Fruit fly (Drosophila melanogaster) whole organism, embryonic: ENCODE results near the gene Bet1.

Source experiments
- Asciz ChIP-seq: fragments of 200-800 bp; sonication (Bioruptor generic); optimal IDR thresholded peaks from 2 replicates; lab custom pipeline; 2017; ENCODE audit warnings: missing biosample characterization, mild to moderate bottlenecking, missing genetic modification characterization, missing genetic modification reagents
- B-H2 ChIP-seq: fragments of 200-800 bp; sonication (Bioruptor generic); optimal IDR thresholded peaks from 2 replicates; lab custom pipeline; 2018; ENCODE audit warnings: missing biosample characterization, mild to moderate bottlenecking, missing genetic modification characterization
- Bdp1 ChIP-seq: fragments of 200-800 bp; sonication (Bioruptor generic); optimal IDR thresholded peaks from 3 replicates; lab custom pipeline; 2016; ENCODE audit warnings: missing biosample characterization, missing genetic modification characterization
- CG10462 ChIP-seq: fragments of 200-800 bp; sonication (Bioruptor generic); optimal IDR thresholded peaks from 2 replicates; lab custom pipeline; 2016; ENCODE audit warnings: missing biosample characterization, missing genetic modification characterization
- CG10979 ChIP-seq: fragments of 200-800 bp; sonication (Bioruptor generic); optimal IDR thresholded peaks from 2 replicates; lab custom pipeline; 2018; ENCODE audit warnings: missing biosample characterization, mild to moderate bottlenecking, missing genetic modification characterization, moderate library complexity
- CG11560 ChIP-seq: fragments of 200-800 bp; sonication (Bioruptor generic); IDR thresholded peaks from 3 replicates; pipeline ENCODE4 v1.3.6; 2022; ENCODE audit warnings: missing biosample characterization, missing genetic modification characterization
- CG12769 ChIP-seq: fragments of 200-800 bp; sonication (Bioruptor generic); optimal IDR thresholded peaks from 2 replicates; lab custom pipeline; 2019; ENCODE audit warnings: missing biosample characterization, mild to moderate bottlenecking, missing genetic modification characterization, moderate library complexity
- CG12942 ChIP-seq: fragments of 200-800 bp; sonication (Bioruptor generic); optimal IDR thresholded peaks from 3 replicates; lab custom pipeline; 2016; ENCODE audit warnings: missing biosample characterization, missing genetic modification characterization
- CG14710 ChIP-seq: fragments of 200-800 bp; sonication (Bioruptor generic); optimal IDR thresholded peaks from 3 replicates; lab custom pipeline; 2019; ENCODE audit warnings: missing biosample characterization, mild to moderate bottlenecking, missing genetic modification characterization, moderate library complexity
- CG15601 ChIP-seq: fragments of 200-800 bp; sonication (Bioruptor generic); optimal IDR thresholded peaks from 3 replicates; lab custom pipeline; 2019; ENCODE audit warnings: missing biosample characterization, mild to moderate bottlenecking, missing genetic modification characterization, moderate library complexity
- CG17612 ChIP-seq: fragments of 200-800 bp; sonication (Bioruptor generic); IDR thresholded peaks from 2 replicates; pipeline ENCODE4 v1.3.6; 2022; ENCODE audit warnings: missing biosample characterization, missing genetic modification characterization
- CG1832 ChIP-seq: fragments of 200-800 bp; sonication (Bioruptor generic); optimal IDR thresholded peaks from 2 replicates; lab custom pipeline; 2017; ENCODE audit warnings: missing biosample characterization, mild to moderate bottlenecking, missing genetic modification characterization, inconsistent platforms
- CG18764 ChIP-seq: fragments of 200-800 bp; sonication (Bioruptor generic); optimal IDR thresholded peaks from 3 replicates; lab custom pipeline; 2016; ENCODE audit warnings: missing biosample characterization, missing genetic modification characterization
- CG2129 ChIP-seq: fragments of 200-800 bp; sonication (Bioruptor generic); IDR thresholded peaks from 2 replicates; pipeline ENCODE4 v1.3.6; 2022; ENCODE audit warnings: missing biosample characterization, missing genetic modification characterization; ENCODE audit not compliant: partially characterized antibody
- CG2202 ChIP-seq: fragments of 200-800 bp; sonication (Bioruptor generic); optimal IDR thresholded peaks from 2 replicates; lab custom pipeline; 2018; ENCODE audit warnings: missing biosample characterization, mild to moderate bottlenecking, missing genetic modification characterization
- CG30431 ChIP-seq: fragments of 200-800 bp; sonication (Bioruptor generic); optimal IDR thresholded peaks from 2 replicates; lab custom pipeline; 2017; ENCODE audit warnings: missing biosample characterization, missing genetic modification characterization
- CG6791 ChIP-seq: fragments of 200-800 bp; sonication (Bioruptor generic); IDR thresholded peaks from 3 replicates; pipeline ENCODE4 v1.3.6; 2022; ENCODE audit warnings: missing biosample characterization, missing genetic modification characterization; ENCODE audit not compliant: partially characterized antibody
- CG7556 ChIP-seq: fragments of 200-800 bp; sonication (Bioruptor generic); optimal IDR thresholded peaks from 2 replicates; lab custom pipeline; 2017; ENCODE audit warnings: missing biosample characterization, mild to moderate bottlenecking, missing genetic modification characterization
- CG7987 ChIP-seq: fragments of 200-800 bp; sonication (Bioruptor generic); optimal IDR thresholded peaks from 2 replicates; lab custom pipeline; 2018; ENCODE audit warnings: missing biosample characterization, mild to moderate bottlenecking, missing genetic modification characterization, moderate library complexity
- CG8281 ChIP-seq: fragments of 200-800 bp; sonication (Bioruptor generic); optimal IDR thresholded peaks from 2 replicates; lab custom pipeline; 2018; ENCODE audit warnings: missing biosample characterization, mild to moderate bottlenecking, missing genetic modification characterization, moderate library complexity
- CG9797 ChIP-seq: fragments of 200-800 bp; sonication (Bioruptor generic); optimal IDR thresholded peaks from 3 replicates; lab custom pipeline; 2018; ENCODE audit warnings: missing biosample characterization, mild to moderate bottlenecking, missing genetic modification characterization
- Dbx ChIP-seq: fragments of 200-800 bp; sonication (Bioruptor generic); IDR thresholded peaks from 3 replicates; pipeline ENCODE4 v1.3.6; 2022; ENCODE audit warnings: missing biosample characterization, missing genetic modification characterization
- Dp ChIP-seq: fragments of 200-800 bp; sonication (Bioruptor generic); optimal IDR thresholded peaks from 2 replicates; lab custom pipeline; 2018; ENCODE audit warnings: missing biosample characterization, mild to moderate bottlenecking, missing genetic modification characterization, moderate library complexity
- Dref ChIP-seq: fragments of 200-800 bp; sonication (Bioruptor generic); IDR thresholded peaks from 2 replicates; pipeline ENCODE4 v1.3.6; 2022; ENCODE audit warnings: missing biosample characterization, missing genetic modification characterization
- ERR ChIP-seq: fragments of 200-800 bp; sonication (Bioruptor generic); optimal IDR thresholded peaks from 2 replicates; lab custom pipeline; 2016; ENCODE audit warnings: missing biosample characterization, missing genetic modification characterization
- Gsc ChIP-seq: fragments of 200-800 bp; sonication (Bioruptor generic); IDR thresholded peaks from 2 replicates; pipeline ENCODE4 v1.3.6; 2022; ENCODE audit warnings: missing biosample characterization, missing genetic modification characterization
- H2.0 ChIP-seq: fragments of 200-800 bp; sonication (Bioruptor generic); IDR thresholded peaks from 2 replicates; pipeline ENCODE4 v1.3.6; 2022; ENCODE audit warnings: missing biosample characterization, missing genetic modification characterization
- Hand ChIP-seq: fragments of 200-800 bp; sonication (Bioruptor generic); optimal IDR thresholded peaks from 2 replicates; lab custom pipeline; 2017; ENCODE audit warnings: mild to moderate bottlenecking, missing biosample characterization, missing genetic modification reagents, missing genetic modification characterization
- HmgD ChIP-seq: fragments of 200-800 bp; sonication (Bioruptor generic); optimal IDR thresholded peaks from 3 replicates; lab custom pipeline; 2016; ENCODE audit warnings: missing biosample characterization, missing genetic modification characterization
- Hmr ChIP-seq: fragments of 200-800 bp; sonication (Bioruptor generic); optimal IDR thresholded peaks from 3 replicates; lab custom pipeline; 2017; ENCODE audit warnings: mild to moderate bottlenecking, missing biosample characterization, missing genetic modification reagents, missing genetic modification characterization
- Hr3 ChIP-seq: fragments of 200-800 bp; sonication (Bioruptor generic); optimal IDR thresholded peaks from 3 replicates; lab custom pipeline; 2016; ENCODE audit warnings: missing biosample characterization, missing genetic modification characterization
- Myb ChIP-seq: fragments of 200-800 bp; sonication (Bioruptor generic); optimal IDR thresholded peaks from 2 replicates; lab custom pipeline; 2016; ENCODE audit warnings: missing biosample characterization, missing genetic modification characterization
- Nf-YC ChIP-seq: fragments of 200-800 bp; optimal IDR thresholded peaks from 3 replicates; lab custom pipeline; 2019; ENCODE audit warnings: missing biosample characterization, mild to moderate bottlenecking, missing genetic modification characterization, moderate library complexity
- Pdp1 ChIP-seq, 2 experiments: fragments of 200-800 bp; sonication (Bioruptor generic); optimal IDR thresholded peaks; 3 replicates each; lab custom pipeline; 2016; ENCODE audit warnings: missing biosample characterization in 2 of 2, missing genetic modification characterization in 2 of 2, mild to moderate bottlenecking in 1 of 2, moderate library complexity in 1 of 2
- Sin3A ChIP-seq: fragments of >200 bp; optimal IDR thresholded peaks from 2 replicates; lab custom pipeline; 2018
- Spps ChIP-seq: fragments of 200-800 bp; sonication (Bioruptor generic); optimal IDR thresholded peaks from 2 replicates; lab custom pipeline; 2018; ENCODE audit warnings: missing biosample characterization, mild to moderate bottlenecking, missing genetic modification characterization
- Sry-β ChIP-seq: fragments of 200-800 bp; sonication (Bioruptor generic); optimal IDR thresholded peaks from 2 replicates; lab custom pipeline; 2018; ENCODE audit warnings: missing biosample characterization, mild to moderate bottlenecking, missing genetic modification characterization, moderate library complexity
- bab2 ChIP-seq: fragments of 200-800 bp; sonication (Bioruptor generic); optimal IDR thresholded peaks from 2 replicates; lab custom pipeline; 2016; ENCODE audit warnings: missing biosample characterization, missing genetic modification characterization
- cas ChIP-seq: fragments of 200-800 bp; sonication (Bioruptor generic); IDR thresholded peaks from 2 replicates; pipeline ENCODE4 v1.3.6; 2022; ENCODE audit warnings: missing biosample characterization, missing genetic modification characterization
- ems ChIP-seq: fragments of 200-800 bp; sonication (Bioruptor generic); optimal IDR thresholded peaks from 3 replicates; lab custom pipeline; 2016; ENCODE audit warnings: missing biosample characterization, missing genetic modification characterization
- eyg ChIP-seq: fragments of 200-800 bp; sonication (Bioruptor generic); optimal IDR thresholded peaks from 3 replicates; lab custom pipeline; 2016; ENCODE audit warnings: missing biosample characterization, missing genetic modification characterization
- fru ChIP-seq: fragments of >200 bp; optimal IDR thresholded peaks from 2 replicates; lab custom pipeline; 2017
- gsb ChIP-seq: fragments of 200-800 bp; sonication (Bioruptor generic); IDR thresholded peaks from 2 replicates; pipeline ENCODE4 v1.3.6; 2022; ENCODE audit warnings: missing biosample characterization, missing genetic modification characterization
- ham ChIP-seq: fragments of 200-800 bp; sonication (Bioruptor generic); IDR thresholded peaks from 2 replicates; pipeline ENCODE4 v1.3.6; 2022; ENCODE audit warnings: missing biosample characterization, missing genetic modification characterization
- lola ChIP-seq, 3 experiments: fragments of >200 bp in 2 of 3; fragments of 200-800 bp in 1 of 3; sonication (Bioruptor generic) in 1 of 3; optimal IDR thresholded peaks; 2 replicates each; lab custom pipeline; 2017 to 2019; ENCODE audit warnings: missing biosample characterization in 3 of 3, missing genetic modification characterization in 3 of 3, mild to moderate bottlenecking in 1 of 3, moderate library complexity in 1 of 3
- nerfin-1 ChIP-seq: fragments of 200-800 bp; sonication (Bioruptor generic); optimal IDR thresholded peaks from 3 replicates; lab custom pipeline; 2019; ENCODE audit warnings: missing biosample characterization, mild to moderate bottlenecking, missing genetic modification characterization, moderate library complexity
- oc ChIP-seq: fragments of 200-800 bp; sonication (Bioruptor generic); optimal IDR thresholded peaks from 2 replicates; lab custom pipeline; 2018; ENCODE audit warnings: missing biosample characterization, mild to moderate bottlenecking, missing genetic modification characterization, moderate library complexity
- onecut ChIP-seq: fragments of 200-800 bp; sonication (Bioruptor generic); IDR thresholded peaks from 2 replicates; pipeline ENCODE4 v1.3.6; 2022; ENCODE audit warnings: missing biosample characterization, missing genetic modification characterization
- ranshi ChIP-seq: fragments of 200-800 bp; sonication (Bioruptor generic); IDR thresholded peaks from 2 replicates; pipeline ENCODE4 v1.3.6; 2022; ENCODE audit warnings: missing biosample characterization, missing genetic modification characterization
- ro ChIP-seq: fragments of 200-800 bp; sonication (Bioruptor generic); IDR thresholded peaks from 2 replicates; pipeline ENCODE4 v1.3.6; 2022; ENCODE audit warnings: missing biosample characterization, missing genetic modification characterization
- tio ChIP-seq: fragments of 200-800 bp; sonication (Bioruptor generic); optimal IDR thresholded peaks from 2 replicates; lab custom pipeline; 2017; ENCODE audit warnings: missing biosample characterization, missing genetic modification characterization, inconsistent platforms
- tup ChIP-seq: fragments of 200-800 bp; sonication (Bioruptor generic); optimal IDR thresholded peaks from 2 replicates; lab custom pipeline; 2016; ENCODE audit warnings: missing biosample characterization, mild to moderate bottlenecking, missing genetic modification characterization, moderate library complexity

The Bet1 gene

DNA sequence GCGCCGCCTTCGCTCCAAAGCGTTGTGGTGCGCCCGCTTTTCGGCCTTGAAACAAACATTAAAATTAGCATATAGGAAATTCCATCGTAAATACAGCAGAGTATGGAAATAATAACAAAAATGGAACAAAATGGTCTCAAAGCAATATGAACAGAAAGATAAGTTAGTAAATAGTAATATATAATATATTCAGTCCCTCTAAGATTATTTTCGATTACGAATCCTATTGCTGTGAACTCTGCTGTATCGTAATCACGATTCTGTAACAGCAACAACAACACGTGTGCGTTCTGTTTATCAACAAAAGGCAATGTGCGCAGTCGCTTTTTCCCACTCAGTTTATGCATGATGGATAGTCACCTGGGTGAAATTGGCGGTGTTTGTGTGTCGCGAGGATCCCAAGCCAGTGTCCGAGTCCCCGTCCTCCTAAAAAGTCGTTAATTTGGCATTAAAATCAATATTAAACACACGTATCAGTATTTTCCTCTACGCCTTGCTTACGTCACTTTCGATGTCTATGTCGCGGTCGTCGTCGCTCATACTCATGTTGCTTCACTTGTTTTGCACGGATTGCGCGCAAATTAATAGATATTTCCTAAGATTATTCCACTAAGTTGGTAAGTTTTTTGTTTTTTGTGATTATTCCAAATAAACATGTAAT, 2.4 kb downstream of the Bet1 start, which contains the start of the genes CG42374 and Mettl5 (continued):
- TF ChIP-seq ERR (GFP tag; lab: Kevin White, UChicago) (no peak), Dref (no peak), CG17612 (no peak), CG12942 (GFP tag; lab: Kevin White, UChicago) (no peak), CG2129 (GFP tag; lab: Robert Waterston, UW) (no peak), oc (tag; lab: Kevin White, UChicago) (no peak), Nf-YC (tag; lab: Kevin White, UChicago) (no peak), CG1832 (GFP tag; lab: Kevin White, UChicago) (no peak), fru (lab: Kevin White, UChicago) (no peak), Dp (GFP tag; lab: Kevin White, UChicago) (no peak), CG9797 (GFP tag; lab: Kevin White, UChicago) (no peak), eyg (GFP tag; lab: Kevin White, UChicago) (no peak), B-H2 (GFP tag; lab: Kevin White, UChicago) (no peak), Asciz (peak; percentile 39), CG30431 (GFP tag; lab: Kevin White, UChicago) (no peak), Spps (tag; lab: Kevin White, UChicago) (no peak), ro (GFP tag; lab: Robert Waterston, UW) (no peak), CG7987 (GFP tag; lab: Kevin White, UChicago) (peak; percentile 13), CG14710 (tag; lab: Kevin White, UChicago) (no peak), CG7556 (GFP tag; lab: Kevin White, UChicago) (peak; percentile 62), CG15601 (tag; lab: Kevin White, UChicago) (no peak), Dbx (GFP tag; lab: Robert Waterston, UW) (no peak; the same call in 2 of the 3 replicates), CG2202 (tag; lab: Kevin White, UChicago) (no peak), Sin3A (no peak), lola (GFP tag; optimal IDR thresholded peaks at IDR 0.05; lab: Kevin White, UChicago) (peak in 1 of 3 experiments; percentile 6), Pdp1 (GFP tag; optimal IDR thresholded peaks at IDR 0.05; lab: Kevin White, UChicago) (peak in 1 of 2 experiments; percentile 82), tup (GFP tag; lab: Kevin White, UChicago) (no peak), ranshi (GFP tag; lab: Robert Waterston, UW) (peak; percentile 34; the same call in 1 of the 2 replicates), ems (no peak), H2.0 (GFP tag; lab: Robert Waterston, UW) (no peak), bab2 (no peak), HmgD (no peak), nerfin-1 (tag; lab: Kevin White, UChicago) (peak; percentile 92), Myb (no peak), Gsc (GFP tag; lab: Robert Waterston, UW) (no peak), CG8281 (tag; lab: Kevin White, UChicago) (no peak), Hr3 (GFP tag; lab: Kevin White, UChicago) (peak; percentile 21), Hmr (GFP tag; lab: Kevin White, UChicago) (peak; percentile 44), CG6791 (GFP tag; lab: Robert Waterston, UW) (no peak)

DNA sequence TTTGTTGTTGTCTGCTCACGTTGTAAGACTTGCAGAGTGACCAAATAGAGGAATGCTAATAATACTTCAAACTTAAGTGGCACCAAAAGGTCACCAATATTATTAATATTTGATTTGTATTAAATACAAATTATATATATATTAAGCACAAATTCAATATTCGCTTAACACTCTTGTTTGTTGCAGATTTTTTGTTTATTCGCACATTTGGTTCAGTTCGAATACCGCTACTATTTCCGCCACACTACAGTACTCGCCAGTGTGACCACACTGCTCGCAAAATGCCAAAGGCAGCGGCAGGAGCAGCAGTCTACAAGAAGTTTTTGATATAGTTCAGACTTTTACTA, 2.9 kb downstream of the Bet1 start, which contains the start of gene Max:
Gene Max, minus strand, starts transcription at position 44 of the 347 bp plus-strand sequence.
- TF ChIP-seq gsb (GFP tag; lab: Robert Waterston, UW) (no peak), ham (GFP tag; lab: Robert Waterston, UW) (no peak), Sry-β (GFP tag; lab: Kevin White, UChicago) (no peak), cas (no peak), CG18764 (GFP tag; lab: Kevin White, UChicago) (peak; percentile 70), tio (no peak), Hand (GFP tag; lab: Kevin White, UChicago) (peak; percentile 21), CG10462 (GFP tag; lab: Kevin White, UChicago) (peak; percentile 15), CG12769 (tag; lab: Kevin White, UChicago) (peak; percentile 84), Bdp1 (GFP tag; lab: Kevin White, UChicago) (peak; percentile 24), CG10979 (tag; lab: Kevin White, UChicago) (peak; percentile 71), CG11560 (tag; lab: Robert Waterston, UW) (0 out of 3 replicates have a peak, but pooled peaks have one; percentile 29), onecut (GFP tag; lab: Robert Waterston, UW) (peak; percentile 46)
